Fruit fly (Drosophila melanogaster) whole organism, pupa: ENCODE results near the gene RpS28b.

Experiments
- CG13204 ChIP-seq: fragments of 200-800 bp; sonication (Bioruptor generic); optimal IDR thresholded peaks from 2 replicates; lab custom pipeline; 2018; ENCODE audit warnings: missing biosample characterization, mild to moderate bottlenecking, missing genetic modification characterization, moderate library complexity
- CG15710 ChIP-seq: fragments of 200-800 bp; sonication (Bioruptor generic); optimal IDR thresholded peaks from 2 replicates; lab custom pipeline; 2018; ENCODE audit warnings: missing biosample characterization, mild to moderate bottlenecking, missing genetic modification characterization, moderate library complexity
- CG17806 ChIP-seq: fragments of 200-800 bp; sonication (Bioruptor generic); optimal IDR thresholded peaks from 2 replicates; lab custom pipeline; 2018; ENCODE audit warnings: missing biosample characterization, mild to moderate bottlenecking, missing genetic modification characterization, moderate library complexity

- no peak for TF ChIP-seq CG17806 (tag; lab: Kevin White, UChicago)
- no peak for TF ChIP-seq CG15710 (tag; lab: Kevin White, UChicago)
- TF ChIP-seq CG13204 (GFP tag; lab: Kevin White, UChicago) = no peak
These were observed 43.2 kb upstream of the RpS28b start, which contains the start of gene CG34028 for dm6 chrX:9511224-9511623.
